Worm (Caenorhabditis elegans) whole organism, L4 larva: ENCODE measurements around the gene abhd-3.1.

Source experiments
- F49E8.2 ChIP-seq: sonication (generic microtip); optimal IDR thresholded peaks from 2 replicates; lab custom pipeline; 2016; ENCODE audit warnings: missing compliant biosample characterization, mild to moderate bottlenecking, missing genetic modification characterization, borderline replicate concordance
- ama-1 ChIP-seq: fragments of 150-350 bp; optimal IDR thresholded peaks from 2 replicates; lab custom pipeline; 2014; ENCODE audit warnings: inconsistent platforms, mixed read lengths
- ceh-28 ChIP-seq: fragments of 150-350 bp; optimal IDR thresholded peaks from 2 replicates; lab custom pipeline; 2014; ENCODE audit warnings: missing biosample characterization, missing genetic modification reagents, missing genetic modification characterization
- ceh-82 ChIP-seq: sonication (generic microtip); optimal IDR thresholded peaks from 2 replicates; lab custom pipeline; 2017; ENCODE audit warnings: missing biosample characterization, missing genetic modification characterization
- lin-13 ChIP-seq: fragments of 150-350 bp; optimal IDR thresholded peaks from 2 replicates; lab custom pipeline; 2014; ENCODE audit warnings: missing biosample characterization, missing genetic modification reagents, missing genetic modification characterization
- lsy-2 ChIP-seq, 2 experiments: fragments of 150-350 bp in 1 of 2; sonication (generic microtip) in 1 of 2; optimal IDR thresholded peaks; 2 replicates each; lab custom pipeline; 2014 to 2017; ENCODE audit warnings: missing biosample characterization in 2 of 2, missing genetic modification characterization in 2 of 2
- mdt-29 ChIP-seq: fragments of 200-800 bp; sonication (Bioruptor generic); IDR thresholded peaks from 2 replicates; pipeline ENCODE4 v1.3.6; 2022; ENCODE audit warnings: missing genetic modification reagents, missing genetic modification characterization, missing compliant biosample characterization
- skn-1 ChIP-seq: fragments of 150-350 bp; optimal IDR thresholded peaks from 2 replicates; lab custom pipeline; 2014; ENCODE audit warnings: missing biosample characterization, missing genetic modification characterization
- spr-1 ChIP-seq: sonication (generic microtip); optimal IDR thresholded peaks from 2 replicates; lab custom pipeline; 2016; ENCODE audit warnings: mild to moderate bottlenecking, missing genetic modification characterization, missing compliant biosample characterization
- unc-130 ChIP-seq: sonication (generic microtip); optimal IDR thresholded peaks from 2 replicates; lab custom pipeline; 2016; ENCODE audit warnings: missing genetic modification reagents, missing genetic modification characterization, missing compliant biosample characterization

- TF ChIP-seq skn-1 (tag; lab: Kevin White, UChicago) = no peak
- no peak for TF ChIP-seq lin-13 (GFP tag; lab: Kevin White, UChicago)
- TF ChIP-seq ceh-28 (tag; lab: Kevin White, UChicago) = no peak
- no peak for TF ChIP-seq lsy-2 (tag; optimal IDR thresholded peaks at IDR 0.05; lab: Kevin White, UChicago)
- no peak for TF ChIP-seq spr-1
- TF ChIP-seq unc-130 (GFP tag; lab: Kevin White, UChicago) = no peak
- no peak for TF ChIP-seq mdt-29 (GFP tag; lab: Robert Waterston, UW)
- no peak for TF ChIP-seq ama-1 (lab: Kevin White, UChicago)
- no peak for TF ChIP-seq F49E8.2 (tag; lab: Kevin White, UChicago)
- TF ChIP-seq ceh-82 (tag; lab: Kevin White, UChicago) = no peak
Observed at ce11 chrV:20002194-20002593, 46.9 kb downstream of the abhd-3.1 start.
